Fruit fly (Drosophila melanogaster): Measurements from ENCODE around the gene Ir67b.

- TF ChIP-seq lz (GFP tag; optimal IDR thresholded peaks at IDR 0.05) (no peak), Sox15 (GFP tag; optimal IDR thresholded peaks at IDR 0.05) (no peak), salr (GFP tag; optimal IDR thresholded peaks at IDR 0.05) (peak in 1 of 2 experiments; percentile 41), Met (GFP tag; optimal IDR thresholded peaks at IDR 0.05) (no peak), CG15336 (GFP tag; IDR thresholded peaks at IDR 0.05) (peak; percentile 73), CG10631 (GFP tag; optimal IDR thresholded peaks at IDR 0.05) (peak; percentile 50), dac (GFP tag; optimal IDR thresholded peaks at IDR 0.05) (peak; percentile 28), Blimp-1 (GFP tag; optimal IDR thresholded peaks at IDR 0.05) (no peak), achi (GFP tag; optimal IDR thresholded peaks at IDR 0.05) (peak; percentile 22), CG8632 (GFP tag; optimal IDR thresholded peaks at IDR 0.05) (no peak), CG11902 (GFP tag; optimal IDR thresholded peaks at IDR 0.05) (no peak), CG10669 (GFP tag; optimal IDR thresholded peaks at IDR 0.05) (peak; percentile 44), CG3919 (GFP tag; optimal IDR thresholded peaks at IDR 0.05) (peak; percentile 24), CG32006 (GFP tag; optimal IDR thresholded peaks at IDR 0.05) (peak; percentile 68)
Measured at dm6 chr3L:10386180-10386579, 45.6 kb downstream of the Ir67b start.

All from whole organism, prepupa.